Fruit fly (Drosophila melanogaster) whole organism, wandering third instar larva: ENCODE data around the gene Fbp1.

Source experiments
- CG9705 ChIP-seq: fragments of 200-800 bp; sonication (Bioruptor generic); optimal IDR thresholded peaks from 2 replicates; lab custom pipeline; 2018; ENCODE audit warnings: missing biosample characterization, mild to moderate bottlenecking, missing genetic modification characterization
- GATAd ChIP-seq: sonication (Bioruptor generic); optimal IDR thresholded peaks from 2 replicates; lab custom pipeline; 2016; ENCODE audit warnings: missing biosample characterization, missing genetic modification characterization
- psq ChIP-seq: fragments of 200-800 bp; sonication (Bioruptor generic); optimal IDR thresholded peaks from 3 replicates; lab custom pipeline; 2017; ENCODE audit warnings: missing biosample characterization, mild to moderate bottlenecking, missing genetic modification characterization, moderate library complexity

dm6 chr3L:14132848-14133392 lies 35.1 kb upstream of the Fbp1 start:
- TF ChIP-seq psq (no peak), GATAd (GFP tag; lab: Kevin White, UChicago) (no peak), CG9705 (GFP tag; lab: Kevin White, UChicago) (no peak)
